Fruit fly (Drosophila melanogaster) whole organism, pupa: ENCODE measurements around the gene Prp18.

Experiments used
- CG10348 ChIP-seq: fragments of 200-800 bp; sonication (Bioruptor generic); IDR thresholded peaks from 2 replicates; pipeline ENCODE4 v1.3.6; 2022; ENCODE audit warnings: missing biosample characterization, missing genetic modification characterization
- CG15710 ChIP-seq: fragments of 200-800 bp; sonication (Bioruptor generic); optimal IDR thresholded peaks from 2 replicates; lab custom pipeline; 2018; ENCODE audit warnings: missing biosample characterization, mild to moderate bottlenecking, missing genetic modification characterization, moderate library complexity
- CG8159 ChIP-seq: fragments of 200-800 bp; sonication (Bioruptor generic); optimal IDR thresholded peaks from 3 replicates; lab custom pipeline; 2018; ENCODE audit warnings: missing biosample characterization, mild to moderate bottlenecking, missing genetic modification characterization, moderate library complexity
- Ets98B ChIP-seq: fragments of 200-800 bp; sonication (Bioruptor generic); IDR thresholded peaks from 2 replicates; pipeline ENCODE4 v1.3.6; 2022; ENCODE audit warnings: missing biosample characterization, missing genetic modification characterization
- Pif1A ChIP-seq: fragments of 200-800 bp; sonication (Bioruptor generic); optimal IDR thresholded peaks from 3 replicates; lab custom pipeline; 2016; ENCODE audit warnings: missing biosample characterization, missing genetic modification characterization
- rn ChIP-seq: fragments of 200-800 bp; sonication (Bioruptor generic); IDR thresholded peaks from 2 replicates; pipeline ENCODE4 v1.3.6; 2022; ENCODE audit warnings: missing biosample characterization, missing genetic modification characterization

DNA sequence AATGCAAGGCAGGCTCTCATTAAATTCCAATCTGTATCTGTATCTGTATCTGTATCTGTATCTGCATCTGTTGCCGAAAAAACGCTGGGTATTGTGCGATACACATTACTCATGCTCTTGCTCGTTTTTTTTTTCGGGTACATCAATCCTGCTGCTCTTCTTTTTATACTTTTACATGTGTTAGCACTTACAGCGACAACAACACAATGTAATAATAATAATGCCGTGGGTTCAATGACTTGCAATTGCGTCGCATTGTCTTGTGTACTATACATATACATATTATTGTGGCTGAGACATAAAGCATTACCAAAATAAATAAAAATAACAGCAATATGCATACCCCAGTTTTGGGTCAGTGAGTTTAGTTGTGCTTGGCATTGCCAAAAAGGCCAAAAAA lies 23.8 kb upstream of the Prp18 start:
- TF ChIP-seq CG15710 (no peak), Pif1A (no peak), Ets98B (GFP tag; lab: Robert Waterston, UW) (no peak), CG10348 (no peak), rn (GFP tag; lab: Robert Waterston, UW) (no peak), CG8159 (tag; lab: Kevin White, UChicago) (no peak)
